Worm (Caenorhabditis elegans): ENCODE results near the gene ZK177.2.
A peak's percentile ranks its signal among the peaks of the same experiment; 100 is the strongest.

ce11 chrII:5543476-5544144, 24.6 kb downstream of the ZK177.2 start:
- TF ChIP-seq ceh-83 (GFP tag; optimal IDR thresholded peaks at IDR 0.05) = peak; percentile 93
- TF ChIP-seq nhr-12 (tag; optimal IDR thresholded peaks at IDR 0.05) = peak; percentile 89
- TF ChIP-seq nhr-76 (tag; optimal IDR thresholded peaks at IDR 0.05) = no peak
